Fruit fly (Drosophila melanogaster) S2 (cell line): ENCODE data around the gene CG31288.

Experiments
- CG8478 ChIP-seq: fragments of >200 bp; optimal IDR thresholded peaks from 2 replicates; lab custom pipeline; 2018
- CTCF ChIP-seq, 2 experiments: fragments of >200 bp; optimal IDR thresholded peaks; 2 replicates each; lab custom pipeline; 2018

- TF ChIP-seq CTCF (optimal IDR thresholded peaks at IDR 0.05; lab: Kevin White, UChicago) (no peak), CG8478 (lab: Kevin White, UChicago) (no peak)
Measured at dm6 chr3R:25289589-25289988, 9.8 kb downstream of the CG31288 start, which contains the start of gene CG11893.
